Worm (Caenorhabditis elegans) whole organism, late embryonic: ENCODE measurements around the gene unc-68.

Source experiments
- C08G9.2 ChIP-seq: sonication (generic microtip); optimal IDR thresholded peaks from 2 replicates; lab custom pipeline; 2016; ENCODE audit warnings: mild to moderate bottlenecking, missing genetic modification characterization, moderate library complexity, missing compliant biosample characterization
- F13H6.1 ChIP-seq: sonication (generic microtip); optimal IDR thresholded peaks from 2 replicates; lab custom pipeline; 2016; ENCODE audit warnings: missing genetic modification characterization, missing compliant biosample characterization
- K02D7.2 ChIP-seq: sonication (generic microtip); optimal IDR thresholded peaks from 2 replicates; lab custom pipeline; 2017; ENCODE audit warnings: mild to moderate bottlenecking, missing genetic modification characterization, missing compliant biosample characterization
- Y22D7AL.16 ChIP-seq: sonication (generic microtip); optimal IDR thresholded peaks from 2 replicates; lab custom pipeline; 2016; ENCODE audit warnings: missing genetic modification characterization, missing compliant biosample characterization
- ama-1 ChIP-seq: fragments of 150-350 bp; optimal IDR thresholded peaks from 2 replicates; lab custom pipeline; 2014
- ceh-19 ChIP-seq: fragments of 200-800 bp; sonication (Bioruptor generic); optimal IDR thresholded peaks from 2 replicates; lab custom pipeline; 2018; ENCODE audit warnings: mild to moderate bottlenecking, missing genetic modification characterization, missing compliant biosample characterization
- ceh-2 ChIP-seq: sonication (generic microtip); optimal IDR thresholded peaks from 2 replicates; lab custom pipeline; 2016; ENCODE audit warnings: missing genotype, missing genetic modification characterization, missing compliant biosample characterization
- ceh-22 ChIP-seq: sonication (generic microtip); optimal IDR thresholded peaks from 2 replicates; lab custom pipeline; 2017; ENCODE audit warnings: missing biosample characterization, missing genetic modification characterization
- ceh-45 ChIP-seq: fragments of 200-800 bp; sonication (Bioruptor generic); IDR thresholded peaks from 2 replicates; pipeline ENCODE4 v1.3.6; 2022; ENCODE audit warnings: missing genetic modification reagents, missing genetic modification characterization, missing compliant biosample characterization
- ceh-6 ChIP-seq: fragments of 200-800 bp; sonication (Bioruptor generic); optimal IDR thresholded peaks from 2 replicates; lab custom pipeline; 2018; ENCODE audit warnings: mild to moderate bottlenecking, missing genetic modification characterization, missing compliant biosample characterization
- dmd-4 ChIP-seq: sonication (generic microtip); optimal IDR thresholded peaks from 2 replicates; lab custom pipeline; 2016; ENCODE audit warnings: borderline replicate concordance, missing genetic modification characterization, missing compliant biosample characterization
- dve-1 ChIP-seq: sonication (generic microtip); optimal IDR thresholded peaks from 2 replicates; lab custom pipeline; 2017; ENCODE audit warnings: antibody characterized with exemption, mild to moderate bottlenecking, missing genetic modification characterization, missing compliant biosample characterization
- elt-2 ChIP-seq: sonication (generic microtip); optimal IDR thresholded peaks from 2 replicates; lab custom pipeline; 2016; ENCODE audit warnings: missing genetic modification reagents, missing genetic modification characterization, missing compliant biosample characterization
- elt-4 ChIP-seq: sonication (generic microtip); optimal IDR thresholded peaks from 2 replicates; lab custom pipeline; 2016; ENCODE audit warnings: missing genetic modification characterization, missing compliant biosample characterization
- ets-4 ChIP-seq: sonication (generic microtip); optimal IDR thresholded peaks from 2 replicates; lab custom pipeline; 2016; ENCODE audit warnings: missing genetic modification characterization, missing compliant biosample characterization
- eyg-1 ChIP-seq: sonication (generic microtip); optimal IDR thresholded peaks from 2 replicates; lab custom pipeline; 2016; ENCODE audit warnings: missing genotype, missing genetic modification characterization, missing compliant biosample characterization
- fkh-10 ChIP-seq: fragments of 150-350 bp; optimal IDR thresholded peaks from 2 replicates; lab custom pipeline; 2014; ENCODE audit warnings: missing biosample characterization, missing genetic modification reagents, missing genetic modification characterization
- fkh-6 ChIP-seq: sonication (generic microtip); optimal IDR thresholded peaks from 2 replicates; lab custom pipeline; 2016; ENCODE audit warnings: missing genetic modification characterization, missing compliant biosample characterization
- hlh-13 ChIP-seq: fragments of 200-800 bp; sonication (Bioruptor generic); optimal IDR thresholded peaks from 2 replicates; lab custom pipeline; 2018; ENCODE audit warnings: mild to moderate bottlenecking, missing genetic modification characterization, missing compliant biosample characterization
- hlh-15 ChIP-seq: sonication (generic microtip); optimal IDR thresholded peaks from 2 replicates; lab custom pipeline; 2016; ENCODE audit warnings: missing genetic modification characterization, missing compliant biosample characterization
- hlh-30 ChIP-seq: sonication (generic microtip); optimal IDR thresholded peaks from 2 replicates; lab custom pipeline; 2017; ENCODE audit warnings: antibody characterized with exemption, missing genetic modification characterization, missing compliant biosample characterization; ENCODE audit not compliant: insufficient read depth
- hlh-6 ChIP-seq: sonication (generic microtip); optimal IDR thresholded peaks from 2 replicates; lab custom pipeline; 2016; ENCODE audit warnings: missing genotype, missing genetic modification characterization, missing compliant biosample characterization
- hlh-8 ChIP-seq: sonication (generic microtip); optimal IDR thresholded peaks from 2 replicates; lab custom pipeline; 2016; ENCODE audit warnings: missing genotype, missing genetic modification characterization, missing compliant biosample characterization
- lim-6 ChIP-seq: sonication (generic microtip); optimal IDR thresholded peaks from 2 replicates; lab custom pipeline; 2016; ENCODE audit warnings: missing genetic modification characterization, missing compliant biosample characterization
- nfya-1 ChIP-seq: sonication (generic microtip); optimal IDR thresholded peaks from 2 replicates; lab custom pipeline; 2017; ENCODE audit warnings: missing genetic modification characterization, mild to moderate bottlenecking, missing compliant biosample characterization, antibody characterized with exemption, moderate library complexity
- nhr-11 ChIP-seq: fragments of 150-350 bp; optimal IDR thresholded peaks from 2 replicates; lab custom pipeline; 2014; ENCODE audit warnings: missing biosample characterization, missing genetic modification characterization
- npax-4 ChIP-seq: sonication (generic microtip); optimal IDR thresholded peaks from 2 replicates; lab custom pipeline; 2016; ENCODE audit warnings: missing genetic modification characterization, missing compliant biosample characterization
- odd-2 ChIP-seq: sonication (generic microtip); optimal IDR thresholded peaks from 2 replicates; lab custom pipeline; 2017; ENCODE audit warnings: antibody characterized with exemption, mild to moderate bottlenecking, missing genetic modification characterization, missing compliant biosample characterization
- pax-1 ChIP-seq: fragments of 150-350 bp; optimal IDR thresholded peaks from 2 replicates; lab custom pipeline; 2014; ENCODE audit warnings: missing biosample characterization, missing genetic modification characterization
- pha-2 ChIP-seq: sonication (generic microtip); optimal IDR thresholded peaks from 2 replicates; lab custom pipeline; 2017; ENCODE audit warnings: mild to moderate bottlenecking, missing genetic modification characterization, missing compliant biosample characterization
- pha-4 ChIP-seq: fragments of 150-350 bp; optimal IDR thresholded peaks from 2 replicates; lab custom pipeline; 2018; ENCODE audit warnings: missing biosample characterization, missing genetic modification reagents, missing genetic modification characterization
- pqm-1 ChIP-seq: sonication (generic microtip); optimal IDR thresholded peaks from 2 replicates; lab custom pipeline; 2016; ENCODE audit warnings: missing genetic modification characterization, missing compliant biosample characterization
- pros-1 ChIP-seq: fragments of 150-350 bp; optimal IDR thresholded peaks from 2 replicates; lab custom pipeline; 2014; ENCODE audit warnings: missing biosample characterization, missing genetic modification reagents, missing genetic modification characterization
- ref-2 ChIP-seq: sonication (generic microtip); optimal IDR thresholded peaks from 2 replicates; lab custom pipeline; 2016; ENCODE audit warnings: missing genetic modification characterization, missing compliant biosample characterization
- sdc-2 ChIP-seq: sonication (generic microtip); optimal IDR thresholded peaks from 2 replicates; lab custom pipeline; 2016; ENCODE audit warnings: missing genotype, missing genetic modification characterization, missing compliant biosample characterization
- sox-2 ChIP-seq: fragments of 200-800 bp; sonication (Bioruptor generic); IDR thresholded peaks from 2 replicates; pipeline ENCODE4 v1.3.6; 2022; ENCODE audit warnings: missing genetic modification reagents, missing genetic modification characterization, missing compliant biosample characterization
- sox-4 ChIP-seq: sonication (generic microtip); optimal IDR thresholded peaks from 2 replicates; lab custom pipeline; 2017; ENCODE audit warnings: mild to moderate bottlenecking, missing genetic modification characterization, inconsistent platforms, missing compliant biosample characterization
- syd-9 ChIP-seq: sonication (generic microtip); optimal IDR thresholded peaks from 2 replicates; lab custom pipeline; 2016; ENCODE audit warnings: mild to moderate bottlenecking, missing genetic modification characterization, moderate library complexity, missing compliant biosample characterization
- tbx-2 ChIP-seq: sonication (generic microtip); optimal IDR thresholded peaks from 2 replicates; lab custom pipeline; 2016; ENCODE audit warnings: missing genetic modification characterization, missing compliant biosample characterization
- ttx-3 ChIP-seq: sonication (generic microtip); optimal IDR thresholded peaks from 2 replicates; lab custom pipeline; 2016; ENCODE audit warnings: missing genetic modification reagents, missing genetic modification characterization, missing compliant biosample characterization
- unc-55 ChIP-seq: sonication (generic microtip); optimal IDR thresholded peaks from 2 replicates; lab custom pipeline; 2017; ENCODE audit warnings: missing biosample characterization, missing genetic modification reagents, missing genetic modification characterization
- unc-86 ChIP-seq: sonication (generic microtip); optimal IDR thresholded peaks from 2 replicates; lab custom pipeline; 2016; ENCODE audit warnings: missing genetic modification characterization, missing compliant biosample characterization
- ztf-16 ChIP-seq: sonication (generic microtip); optimal IDR thresholded peaks from 2 replicates; lab custom pipeline; 2017; ENCODE audit warnings: missing genetic modification characterization, missing compliant biosample characterization

unc-68 gene

ce11 chrV:6928938-6929337 lies at the start of gene unc-68:
Gene unc-68, minus strand, starts transcription at chrV:6929038.
- no peak for TF ChIP-seq ref-2 (tag; lab: Kevin White, UChicago)
- no peak for TF ChIP-seq Y22D7AL.16 (tag; lab: Kevin White, UChicago)
- no peak for TF ChIP-seq dmd-4 (tag; lab: Kevin White, UChicago)
- no peak for TF ChIP-seq K02D7.2 (tag; lab: Kevin White, UChicago)
- TF ChIP-seq lim-6 (tag; lab: Kevin White, UChicago), result no peak
- TF ChIP-seq fkh-6 (tag; lab: Kevin White, UChicago), result no peak
- no peak for TF ChIP-seq sdc-2 (tag; lab: Kevin White, UChicago)
- TF ChIP-seq nfya-1 (tag; lab: Kevin White, UChicago), result no peak
- TF ChIP-seq hlh-6 (tag; lab: Kevin White, UChicago), result no peak
- TF ChIP-seq unc-86 (tag; lab: Kevin White, UChicago), result no peak
- TF ChIP-seq pros-1 (tag; lab: Kevin White, UChicago), result no peak
- TF ChIP-seq pha-2 (tag; lab: Kevin White, UChicago), result no peak
- TF ChIP-seq C08G9.2 (tag; lab: Kevin White, UChicago), result no peak
- TF ChIP-seq elt-2 (tag; lab: Kevin White, UChicago), result no peak
- TF ChIP-seq ama-1, result no peak

ce11 chrV:6976047-6976446 lies 47.2 kb upstream of the unc-68 start, which contains the start of gene srx-16:
Gene srx-16, plus strand, starts transcription at chrV:6976347.
- TF ChIP-seq hlh-30 (tag; lab: Kevin White, UChicago) (no peak), elt-4 (tag; lab: Kevin White, UChicago) (no peak), pax-1 (tag; lab: Kevin White, UChicago) (no peak), fkh-10 (GFP tag; lab: Kevin White, UChicago) (no peak), tbx-2 (tag; lab: Kevin White, UChicago) (no peak), pqm-1 (tag; lab: Kevin White, UChicago) (no peak), hlh-13 (GFP tag; lab: Kevin White, UChicago) (no peak), eyg-1 (tag; lab: Kevin White, UChicago) (no peak), syd-9 (tag; lab: Kevin White, UChicago) (no peak), unc-55 (GFP tag; lab: Kevin White, UChicago) (no peak), fkh-6 (tag; lab: Kevin White, UChicago) (no peak), sox-4 (tag; lab: Kevin White, UChicago) (no peak), ceh-2 (no peak), F13H6.1 (no peak), dmd-4 (tag; lab: Kevin White, UChicago) (no peak), pha-4 (tag; lab: Kevin White, UChicago) (no peak), elt-2 (tag; lab: Kevin White, UChicago) (no peak), nhr-11 (tag; lab: Kevin White, UChicago) (no peak), ets-4 (no peak)

ce11 chrV:6971567-6971966 lies 42.7 kb upstream of the unc-68 start, which contains the start of gene srx-59:
Gene srx-59, plus strand, starts transcription at chrV:6971867.
- TF ChIP-seq ceh-19 (GFP tag; lab: Kevin White, UChicago) (no peak), hlh-15 (no peak), ceh-45 (GFP tag; lab: Robert Waterston, UW) (no peak), npax-4 (no peak), fkh-6 (tag; lab: Kevin White, UChicago) (no peak), ztf-16 (no peak), ceh-22 (tag; lab: Kevin White, UChicago) (no peak), dmd-4 (tag; lab: Kevin White, UChicago) (no peak)

- no peak for TF ChIP-seq ceh-6 (GFP tag; lab: Kevin White, UChicago)
- TF ChIP-seq F13H6.1, result no peak
- no peak for TF ChIP-seq ttx-3
- no peak for TF ChIP-seq ceh-45 (GFP tag; lab: Robert Waterston, UW)
- peak; percentile 11 for TF ChIP-seq nfya-1 (tag; lab: Kevin White, UChicago)
- no peak for TF ChIP-seq odd-2 (tag; lab: Kevin White, UChicago)
- no peak for TF ChIP-seq hlh-6 (tag; lab: Kevin White, UChicago)
- no peak for TF ChIP-seq ceh-2
- peak; percentile 30 for TF ChIP-seq unc-55 (GFP tag; lab: Kevin White, UChicago)
- TF ChIP-seq sox-2 (GFP tag; lab: Robert Waterston, UW), result no peak
- TF ChIP-seq hlh-8 (tag; lab: Kevin White, UChicago), result no peak
- TF ChIP-seq dve-1, result no peak
- peak; percentile 57 for TF ChIP-seq pros-1 (tag; lab: Kevin White, UChicago)
- no peak for TF ChIP-seq K02D7.2 (tag; lab: Kevin White, UChicago)
- TF ChIP-seq npax-4, result no peak
These were observed 41.2 kb upstream of the unc-68 start, which contains the start of gene ptr-15 for ce11 chrV:6969950-6970532. Gene ptr-15, minus strand, starts transcription at chrV:6970000.
